Worm (Caenorhabditis elegans): ENCODE results near the gene C09B9.2.

The C09B9.2 gene

ce11 chrIV:4988531-4988930 is 40.6 kb upstream of the C09B9.2 start, which contains the start of gene E03H12.7:
Gene E03H12.7, minus strand, starts transcription at chrIV:4988631.
- TF ChIP-seq nhr-237 (tag; optimal IDR thresholded peaks at IDR 0.05) (no peak), lin-29 (GFP tag; IDR thresholded peaks at IDR 0.05) (no peak), T26A8.4 (GFP tag; IDR thresholded peaks at IDR 0.05) (no peak), hmg-1.1 (GFP tag; IDR thresholded peaks at IDR 0.05) (no peak), daf-16 (GFP tag; optimal IDR thresholded peaks at IDR 0.05) (no peak), daf-16 (tag; optimal IDR thresholded peaks at IDR 0.05) (no peak), mes-2 (tag; optimal IDR thresholded peaks at IDR 0.05; ENCODE audit: poor library complexity, severe bottlenecking) (no peak)

- TF ChIP-seq nhr-6 (tag; optimal IDR thresholded peaks at IDR 0.05) (no peak), unc-62 (GFP tag; optimal IDR thresholded peaks at IDR 0.05 in 1 of 2) (peak in 1 of 2 experiments; percentile 13), unc-62 (tag; optimal IDR thresholded peaks at IDR 0.05) (no peak), pqm-1 (tag; optimal IDR thresholded peaks at IDR 0.05) (no peak), ceh-32 (tag; optimal IDR thresholded peaks at IDR 0.05; ENCODE audit: poor library complexity) (no peak), ctbp-1 (GFP tag; IDR thresholded peaks at IDR 0.05) (no peak), nhr-25 (tag; optimal IDR thresholded peaks at IDR 0.05; ENCODE audit: borderline replicate concordance, insufficient read depth) (no peak), dpl-1 (GFP tag; optimal IDR thresholded peaks at IDR 0.05) (no peak)
These were observed 37.0 kb upstream of the C09B9.2 start, which contains the start of gene str-162 for ce11 chrIV:4992089-4992488. Gene str-162, plus strand, starts transcription at chrIV:4992389.

ce11 chrIV:4993128-4993527 is 36.0 kb upstream of the C09B9.2 start:
- TF ChIP-seq daf-8 (GFP tag; IDR thresholded peaks at IDR 0.05) (no peak), mdt-29 (GFP tag; IDR thresholded peaks at IDR 0.05) (no peak), unc-62 (GFP tag; optimal IDR thresholded peaks at IDR 0.05 in 1 of 2) (peak in 1 of 2 experiments; percentile 96), unc-62 (tag; optimal IDR thresholded peaks at IDR 0.05) (no peak), Y105C5A.15 (GFP tag; IDR thresholded peaks at IDR 0.05) (no peak), nhr-42 (GFP tag; IDR thresholded peaks at IDR 0.05) (no peak)

ce11 chrIV:4995842-4996241 is 33.2 kb upstream of the C09B9.2 start, which contains the start of gene ssq-2:
Gene ssq-2, plus strand, starts transcription at chrIV:4996142.
- no peak for TF ChIP-seq dmd-8 (GFP tag; IDR thresholded peaks at IDR 0.05)
- TF ChIP-seq lin-15B (tag; optimal IDR thresholded peaks at IDR 0.05) = no peak
- TF ChIP-seq snpc-4 (tag; optimal IDR thresholded peaks at IDR 0.05) = no peak
- no peak for TF ChIP-seq F10B5.3 (tag; optimal IDR thresholded peaks at IDR 0.05)
- no peak for TF ChIP-seq hlh-30 (tag; optimal IDR thresholded peaks at IDR 0.05; ENCODE audit: insufficient read depth)
- TF ChIP-seq unc-39 (tag; optimal IDR thresholded peaks at IDR 0.05) = no peak
- no peak for TF ChIP-seq ceh-32 (tag; optimal IDR thresholded peaks at IDR 0.05; ENCODE audit: poor library complexity)
- TF ChIP-seq tag-97 (GFP tag; IDR thresholded peaks at IDR 0.05) = no peak
- no peak for TF ChIP-seq Y75B8A.6 (GFP tag; IDR thresholded peaks at IDR 0.05)
- no peak for TF ChIP-seq zip-2 (tag; optimal IDR thresholded peaks at IDR 0.05)
- TF ChIP-seq Y105C5A.15 (GFP tag; IDR thresholded peaks at IDR 0.05) = no peak
- no peak for TF ChIP-seq ztf-11 (tag; optimal IDR thresholded peaks at IDR 0.05)
- TF ChIP-seq dmd-6 (GFP tag; IDR thresholded peaks at IDR 0.05) = no peak
- no peak for TF ChIP-seq mep-1 (tag; optimal IDR thresholded peaks at IDR 0.05)
- no peak for TF ChIP-seq daf-16 (GFP tag; optimal IDR thresholded peaks at IDR 0.05)
- TF ChIP-seq daf-16 (tag; optimal IDR thresholded peaks at IDR 0.05) = no peak
- no peak for TF ChIP-seq zip-11 (GFP tag; IDR thresholded peaks at IDR 0.05)
- TF ChIP-seq nhr-237 (tag; optimal IDR thresholded peaks at IDR 0.05) = no peak
- no peak for TF ChIP-seq nhr-77 (tag; optimal IDR thresholded peaks at IDR 0.05)

ce11 chrIV:4996956-4997355 is 32.1 kb upstream of the C09B9.2 start:
- TF ChIP-seq Y105C5A.15 (GFP tag; IDR thresholded peaks at IDR 0.05) (no peak), set-16 (GFP tag; IDR thresholded peaks at IDR 0.05) (peak; percentile 94)
